Fruit fly (Drosophila melanogaster) whole organism, embryonic: ENCODE data around the gene CG34290.
A peak's percentile ranks its signal among the peaks of the same experiment; 100 is the strongest.

ENCODE experiments used
- Bteb2 ChIP-seq: fragments of 200-800 bp; sonication (Bioruptor generic); optimal IDR thresholded peaks from 2 replicates; lab custom pipeline; 2016; ENCODE audit warnings: missing biosample characterization, missing genetic modification characterization
- CG10267 ChIP-seq: fragments of 200-800 bp; sonication (Bioruptor generic); optimal IDR thresholded peaks from 2 replicates; lab custom pipeline; 2018; ENCODE audit warnings: missing biosample characterization, mild to moderate bottlenecking, missing genetic modification characterization, moderate library complexity
- CG10543 ChIP-seq: fragments of 200-800 bp; sonication (Bioruptor generic); optimal IDR thresholded peaks from 3 replicates; lab custom pipeline; 2017; ENCODE audit warnings: missing biosample characterization, mild to moderate bottlenecking, missing genetic modification characterization, moderate library complexity
- CG11093 ChIP-seq: fragments of 200-800 bp; sonication (Bioruptor generic); IDR thresholded peaks from 3 replicates; pipeline ENCODE4 v1.3.6; 2022; ENCODE audit warnings: missing biosample characterization, missing genetic modification characterization
- CG11695 ChIP-seq: fragments of 200-800 bp; sonication (Bioruptor generic); IDR thresholded peaks from 3 replicates; pipeline ENCODE4 v1.3.6; 2022; ENCODE audit warnings: missing biosample characterization, missing genetic modification characterization
- CG11696 ChIP-seq: fragments of 200-800 bp; sonication (Bioruptor generic); IDR thresholded peaks from 2 replicates; pipeline ENCODE4 v1.3.6; 2022; ENCODE audit warnings: missing biosample characterization, missing genetic modification characterization
- CG1233 ChIP-seq: fragments of 200-800 bp; sonication (Bioruptor generic); optimal IDR thresholded peaks from 4 replicates; lab custom pipeline; 2018; ENCODE audit warnings: missing biosample characterization, mild to moderate bottlenecking, missing genetic modification characterization
- CG2712 ChIP-seq: fragments of 200-800 bp; optimal IDR thresholded peaks from 3 replicates; lab custom pipeline; 2019; ENCODE audit warnings: missing biosample characterization, mild to moderate bottlenecking, missing genetic modification characterization, moderate library complexity
- CG3163 ChIP-seq: fragments of 200-800 bp; sonication (Bioruptor generic); optimal IDR thresholded peaks from 3 replicates; lab custom pipeline; 2016; ENCODE audit warnings: missing biosample characterization, missing genetic modification characterization
- CG32772 ChIP-seq: fragments of 200-800 bp; sonication (Bioruptor generic); IDR thresholded peaks from 2 replicates; pipeline ENCODE4 v1.3.6; 2022; ENCODE audit warnings: missing biosample characterization, missing genetic modification characterization
- CG33557 ChIP-seq: fragments of 200-800 bp; sonication (Bioruptor generic); optimal IDR thresholded peaks from 2 replicates; lab custom pipeline; 2019; ENCODE audit warnings: missing biosample characterization, mild to moderate bottlenecking, missing genetic modification characterization, moderate library complexity
- CG6272 ChIP-seq: fragments of 200-800 bp; sonication (Bioruptor generic); IDR thresholded peaks from 2 replicates; pipeline ENCODE4 v1.3.6; 2022; ENCODE audit warnings: missing biosample characterization, missing genetic modification characterization
- CG8281 ChIP-seq: fragments of 200-800 bp; sonication (Bioruptor generic); optimal IDR thresholded peaks from 2 replicates; lab custom pipeline; 2018; ENCODE audit warnings: missing biosample characterization, mild to moderate bottlenecking, missing genetic modification characterization, moderate library complexity
- CG8944 ChIP-seq: fragments of 200-800 bp; sonication (Bioruptor generic); optimal IDR thresholded peaks from 3 replicates; lab custom pipeline; 2016; ENCODE audit warnings: missing biosample characterization, missing genetic modification characterization
- CHES-1-like ChIP-seq: fragments of 200-800 bp; sonication (Bioruptor generic); optimal IDR thresholded peaks from 2 replicates; lab custom pipeline; 2016; ENCODE audit warnings: missing biosample characterization, missing genetic modification characterization
- Chrac-16 ChIP-seq: fragments of 200-800 bp; sonication (Bioruptor generic); optimal IDR thresholded peaks from 3 replicates; lab custom pipeline; 2016; ENCODE audit warnings: missing biosample characterization, missing genetic modification characterization
- Dbx ChIP-seq: fragments of 200-800 bp; sonication (Bioruptor generic); IDR thresholded peaks from 3 replicates; pipeline ENCODE4 v1.3.6; 2022; ENCODE audit warnings: missing biosample characterization, missing genetic modification characterization
- Dref ChIP-seq: fragments of 200-800 bp; sonication (Bioruptor generic); IDR thresholded peaks from 2 replicates; pipeline ENCODE4 v1.3.6; 2022; ENCODE audit warnings: missing biosample characterization, missing genetic modification characterization
- E2f1 ChIP-seq: fragments of 200-800 bp; sonication (Bioruptor generic); IDR thresholded peaks from 2 replicates; pipeline ENCODE4 v1.3.6; 2022; ENCODE audit warnings: missing biosample characterization, missing genetic modification characterization
- Ets65A ChIP-seq: fragments of 200-800 bp; sonication (Bioruptor generic); peaks from one replicate; lab custom pipeline; 2016; ENCODE audit warnings: missing biosample characterization, missing genetic modification characterization
- Fer2 ChIP-seq: fragments of 200-800 bp; sonication (Bioruptor generic); optimal IDR thresholded peaks from 2 replicates; lab custom pipeline; 2018; ENCODE audit warnings: missing biosample characterization, mild to moderate bottlenecking, missing genetic modification characterization, moderate library complexity
- Gsc ChIP-seq: fragments of 200-800 bp; sonication (Bioruptor generic); IDR thresholded peaks from 2 replicates; pipeline ENCODE4 v1.3.6; 2022; ENCODE audit warnings: missing biosample characterization, missing genetic modification characterization
- Hr51 ChIP-seq, 2 experiments: fragments of 200-800 bp; sonication (Bioruptor generic); optimal IDR thresholded peaks; 2 replicates in 1 of 2; 3 replicates in 1 of 2; lab custom pipeline; 2016 to 2018; ENCODE audit warnings: missing biosample characterization in 2 of 2, missing genetic modification characterization in 2 of 2, mild to moderate bottlenecking in 1 of 2, moderate library complexity in 1 of 2
- MTF-1 ChIP-seq: fragments of 200-800 bp; sonication (Bioruptor generic); optimal IDR thresholded peaks from 2 replicates; lab custom pipeline; 2018; ENCODE audit warnings: missing biosample characterization, mild to moderate bottlenecking, missing genetic modification characterization, borderline replicate concordance
- Mrtf ChIP-seq: fragments of 200-800 bp; sonication (Bioruptor generic); IDR thresholded peaks from 3 replicates; pipeline ENCODE4 v1.3.6; 2022; ENCODE audit warnings: missing biosample characterization, missing genetic modification characterization
- Myb ChIP-seq: fragments of 200-800 bp; sonication (Bioruptor generic); optimal IDR thresholded peaks from 2 replicates; lab custom pipeline; 2016; ENCODE audit warnings: missing biosample characterization, missing genetic modification characterization
- Tbp ChIP-seq: fragments of >200 bp; optimal IDR thresholded peaks from 2 replicates; lab custom pipeline; 2018; ENCODE audit warnings: missing biosample characterization, missing genetic modification characterization
- aop ChIP-seq: fragments of 200-800 bp; sonication (Bioruptor generic); IDR thresholded peaks from 2 replicates; pipeline ENCODE4 v1.3.6; 2022; ENCODE audit warnings: missing biosample characterization, missing genetic modification characterization
- ap ChIP-seq: fragments of 200-800 bp; sonication (Bioruptor generic); IDR thresholded peaks from 2 replicates; pipeline ENCODE4 v1.3.6; 2022; ENCODE audit warnings: missing biosample characterization, missing genetic modification characterization
- chinmo ChIP-seq: fragments of 200-800 bp; sonication (Bioruptor generic); IDR thresholded peaks from 4 replicates; pipeline ENCODE4 v1.3.6; 2022; ENCODE audit warnings: missing biosample characterization, missing genetic modification characterization; ENCODE audit not compliant: partially characterized antibody
- chm ChIP-seq: fragments of 200-800 bp; sonication (Bioruptor generic); IDR thresholded peaks from 2 replicates; pipeline ENCODE4 v1.3.6; 2022; ENCODE audit warnings: missing biosample characterization, missing genetic modification characterization
- en ChIP-seq: fragments of 200-800 bp; sonication (Bioruptor generic); optimal IDR thresholded peaks from 2 replicates; lab custom pipeline; 2016; ENCODE audit warnings: missing biosample characterization, missing genetic modification characterization
- fd96Cb ChIP-seq: fragments of 200-800 bp; sonication (Bioruptor generic); optimal IDR thresholded peaks from 2 replicates; lab custom pipeline; 2018; ENCODE audit warnings: missing biosample characterization, mild to moderate bottlenecking, missing genetic modification characterization, moderate library complexity
- fru ChIP-seq: fragments of >200 bp; optimal IDR thresholded peaks from 2 replicates; lab custom pipeline; 2017
- gfzf ChIP-seq: fragments of 200-800 bp; sonication (Bioruptor generic); optimal IDR thresholded peaks from 2 replicates; lab custom pipeline; 2016; ENCODE audit warnings: missing biosample characterization, mild to moderate bottlenecking, missing genetic modification characterization, moderate library complexity
- gsb ChIP-seq: fragments of 200-800 bp; sonication (Bioruptor generic); IDR thresholded peaks from 2 replicates; pipeline ENCODE4 v1.3.6; 2022; ENCODE audit warnings: missing biosample characterization, missing genetic modification characterization
- ind ChIP-seq: fragments of 200-800 bp; sonication (Bioruptor generic); optimal IDR thresholded peaks from 3 replicates; lab custom pipeline; 2016; ENCODE audit warnings: missing biosample characterization, missing genetic modification characterization
- inv ChIP-seq: fragments of 200-800 bp; sonication (Bioruptor generic); IDR thresholded peaks from 2 replicates; pipeline ENCODE4 v1.3.6; 2022; ENCODE audit warnings: missing biosample characterization, missing genetic modification characterization; ENCODE audit not compliant: partially characterized antibody
- jumu ChIP-seq: fragments of 200-800 bp; sonication (Bioruptor generic); optimal IDR thresholded peaks from 3 replicates; lab custom pipeline; 2016; ENCODE audit warnings: missing biosample characterization, missing genetic modification characterization
- lilli ChIP-seq: fragments of 200-800 bp; sonication (Bioruptor generic); optimal IDR thresholded peaks from 3 replicates; lab custom pipeline; 2016; ENCODE audit warnings: missing biosample characterization, missing genetic modification characterization
- nau ChIP-seq: fragments of 200-800 bp; sonication (Bioruptor generic); optimal IDR thresholded peaks from 3 replicates; lab custom pipeline; 2017; ENCODE audit warnings: missing biosample characterization, mild to moderate bottlenecking, missing genetic modification characterization, missing genetic modification reagents
- onecut ChIP-seq: fragments of 200-800 bp; sonication (Bioruptor generic); IDR thresholded peaks from 2 replicates; pipeline ENCODE4 v1.3.6; 2022; ENCODE audit warnings: missing biosample characterization, missing genetic modification characterization
- pros ChIP-seq: fragments of 200-800 bp; sonication (Bioruptor generic); optimal IDR thresholded peaks from 3 replicates; lab custom pipeline; 2019; ENCODE audit warnings: missing biosample characterization, mild to moderate bottlenecking, missing genetic modification characterization, moderate library complexity
- pum ChIP-seq: fragments of 200-800 bp; sonication (Bioruptor generic); optimal IDR thresholded peaks from 2 replicates; lab custom pipeline; 2016; ENCODE audit warnings: missing biosample characterization, missing genetic modification characterization
- scrt ChIP-seq: fragments of 200-800 bp; sonication (Bioruptor generic); optimal IDR thresholded peaks from 2 replicates; lab custom pipeline; 2018; ENCODE audit warnings: missing biosample characterization, mild to moderate bottlenecking, missing genetic modification characterization, moderate library complexity
- sd ChIP-seq: fragments of 200-800 bp; sonication (Bioruptor generic); optimal IDR thresholded peaks from 3 replicates; lab custom pipeline; 2018; ENCODE audit warnings: missing biosample characterization, mild to moderate bottlenecking, missing genetic modification characterization, moderate library complexity
- sr ChIP-seq: fragments of 200-800 bp; sonication (Bioruptor generic); IDR thresholded peaks from 3 replicates; pipeline ENCODE4 v1.3.6; 2022; ENCODE audit warnings: missing biosample characterization, missing genetic modification characterization
- tio ChIP-seq: fragments of 200-800 bp; sonication (Bioruptor generic); optimal IDR thresholded peaks from 2 replicates; lab custom pipeline; 2017; ENCODE audit warnings: missing biosample characterization, missing genetic modification characterization, inconsistent platforms
- toy ChIP-seq: fragments of 200-800 bp; sonication (Bioruptor generic); IDR thresholded peaks from 2 replicates; pipeline ENCODE4 v1.3.6; 2022; ENCODE audit warnings: missing biosample characterization, missing genetic modification characterization
- trem ChIP-seq: fragments of 200-800 bp; optimal IDR thresholded peaks from 3 replicates; lab custom pipeline; 2019; ENCODE audit warnings: missing biosample characterization, mild to moderate bottlenecking, missing genetic modification characterization, moderate library complexity
- wor ChIP-seq: fragments of 200-800 bp; sonication (Bioruptor generic); IDR thresholded peaks from 2 replicates; pipeline ENCODE4 v1.3.6; 2022; ENCODE audit warnings: missing biosample characterization, missing genetic modification characterization
- zen ChIP-seq: fragments of 200-800 bp; sonication (Bioruptor generic); optimal IDR thresholded peaks from 3 replicates; lab custom pipeline; 2018; ENCODE audit warnings: missing biosample characterization, mild to moderate bottlenecking, missing genetic modification characterization, moderate library complexity
- zf30C ChIP-seq: fragments of 200-800 bp; sonication (Bioruptor generic); optimal IDR thresholded peaks from 3 replicates; lab custom pipeline; 2018; ENCODE audit warnings: missing biosample characterization, mild to moderate bottlenecking, missing genetic modification characterization

Gene CG34290

dm6 chr3R:24293171-24293570, 3.6 kb upstream of the CG34290 start (continued):
- no peak for TF ChIP-seq pros (GFP tag; lab: Kevin White, UChicago)
- no peak for TF ChIP-seq Mrtf (GFP tag; lab: Robert Waterston, UW)
- TF ChIP-seq Dref (GFP tag; lab: Robert Waterston, UW) = no peak
- TF ChIP-seq CG32772 (GFP tag; lab: Robert Waterston, UW) = no peak
- no peak for TF ChIP-seq inv
- TF ChIP-seq MTF-1 (GFP tag; lab: Kevin White, UChicago) = peak; percentile 58
- no peak for TF ChIP-seq CG11093 (GFP tag; lab: Robert Waterston, UW)
- TF ChIP-seq chinmo (GFP tag; lab: Robert Waterston, UW) = no peak
- no peak for TF ChIP-seq ap (GFP tag; lab: Robert Waterston, UW)
- TF ChIP-seq CHES-1-like = no peak
- no peak for TF ChIP-seq CG11696 (GFP tag; lab: Robert Waterston, UW)
- no peak for TF ChIP-seq Chrac-16 (GFP tag; lab: Kevin White, UChicago)
- no peak for TF ChIP-seq en (GFP tag; lab: Kevin White, UChicago)
- no peak for TF ChIP-seq Tbp (GFP tag; lab: Kevin White, UChicago)
- peak; percentile 22 for TF ChIP-seq nau
- TF ChIP-seq CG10267 (tag; lab: Kevin White, UChicago) = peak; percentile 30
- TF ChIP-seq lilli (GFP tag; lab: Kevin White, UChicago) = no peak
- TF ChIP-seq tio (GFP tag; lab: Kevin White, UChicago) = no peak
- no peak for TF ChIP-seq toy
- TF ChIP-seq CG2712 (tag; lab: Kevin White, UChicago) = peak; percentile 54
- TF ChIP-seq CG1233 = peak; percentile 46
- no peak for TF ChIP-seq zen (tag; lab: Kevin White, UChicago)
- no peak for TF ChIP-seq ind (GFP tag; lab: Kevin White, UChicago)
- no peak for TF ChIP-seq Myb (GFP tag; lab: Kevin White, UChicago)
- no peak for TF ChIP-seq zf30C (GFP tag; lab: Kevin White, UChicago)
- TF ChIP-seq trem (tag; lab: Kevin White, UChicago) = peak; percentile 50
- TF ChIP-seq Fer2 (tag; lab: Kevin White, UChicago) = no peak
- no peak for TF ChIP-seq CG11695 (GFP tag; lab: Robert Waterston, UW)
- TF ChIP-seq Dbx (GFP tag; lab: Robert Waterston, UW) = no peak
- no peak for TF ChIP-seq chm (GFP tag; lab: Robert Waterston, UW)
- no peak for TF ChIP-seq CG6272 (GFP tag; lab: Robert Waterston, UW)
- TF ChIP-seq wor (GFP tag; lab: Robert Waterston, UW) = no peak
- no peak for TF ChIP-seq sr
- peak; percentile 25 for TF ChIP-seq fd96Cb (tag; lab: Kevin White, UChicago)
- no peak for TF ChIP-seq sd
- no peak for TF ChIP-seq Hr51 (GFP tag; optimal IDR thresholded peaks at IDR 0.05; lab: Kevin White, UChicago)
- no peak for TF ChIP-seq E2f1 (GFP tag; lab: Robert Waterston, UW)
- no peak for TF ChIP-seq CG8281 (tag; lab: Kevin White, UChicago)
- TF ChIP-seq gfzf (GFP tag; lab: Kevin White, UChicago) = no peak
- TF ChIP-seq aop (GFP tag; lab: Robert Waterston, UW) = no peak
- no peak for TF ChIP-seq scrt (GFP tag; lab: Kevin White, UChicago)
- peak; percentile 83 for TF ChIP-seq CG33557 (GFP tag; lab: Kevin White, UChicago)
- no peak for TF ChIP-seq Gsc (GFP tag; lab: Robert Waterston, UW)
- TF ChIP-seq pum (GFP tag; lab: Kevin White, UChicago) = no peak
- TF ChIP-seq gsb (GFP tag; lab: Robert Waterston, UW) = no peak
- TF ChIP-seq CG10543 (GFP tag; lab: Kevin White, UChicago) = no peak
- no peak for TF ChIP-seq onecut (GFP tag; lab: Robert Waterston, UW)
- no peak for TF ChIP-seq jumu
- TF ChIP-seq Ets65A = peak; percentile 61
- no peak for TF ChIP-seq fru
- no peak for TF ChIP-seq Bteb2 (GFP tag; lab: Kevin White, UChicago)
- TF ChIP-seq CG8944 (GFP tag; lab: Kevin White, UChicago) = no peak
- no peak for TF ChIP-seq CG3163
